Worm (Caenorhabditis elegans): ENCODE measurements around the gene Y38E10A.17.

Gene Y38E10A.17

DNA sequence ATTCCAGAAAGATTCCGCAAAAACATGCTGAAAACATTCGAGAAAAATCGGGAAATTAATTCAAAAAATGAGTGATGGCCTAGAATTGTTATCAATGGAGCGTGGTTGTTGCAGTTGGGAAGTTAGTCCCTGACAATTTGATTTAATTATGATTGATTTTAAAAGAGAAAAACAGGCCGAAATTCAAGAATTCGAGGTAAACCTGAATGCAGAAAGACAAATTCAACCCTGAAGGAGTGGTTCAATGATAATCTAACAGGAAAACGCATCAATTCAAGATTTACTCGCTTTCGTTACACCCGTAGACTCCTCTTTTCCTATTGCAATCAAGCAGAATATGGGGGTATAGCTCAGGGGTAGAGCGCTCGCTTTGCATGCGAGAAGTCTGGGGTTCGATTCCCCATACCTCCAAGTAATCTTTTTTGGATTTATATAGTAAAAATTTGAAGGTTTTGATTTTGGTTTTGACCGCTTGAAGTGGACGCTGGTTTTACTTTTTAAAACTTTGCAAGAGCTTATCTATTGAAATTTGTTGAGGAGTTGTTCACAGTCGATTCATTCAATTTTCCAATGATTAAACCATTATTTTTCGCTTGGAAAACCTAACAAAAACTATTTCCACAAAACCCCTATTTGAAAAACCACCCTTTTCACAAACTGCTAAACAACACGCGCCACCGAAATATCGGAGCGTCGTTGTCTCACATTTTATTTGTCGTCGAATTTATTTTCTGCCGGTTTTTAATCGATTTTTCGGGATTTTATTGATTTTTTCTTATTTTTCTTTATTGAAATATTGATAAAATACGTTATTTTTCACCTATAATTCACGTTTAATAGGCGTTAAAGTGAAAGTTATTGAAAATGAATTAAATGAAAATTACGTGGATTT is 43.6 kb upstream of the Y38E10A.17 start (continued):
- TF ChIP-seq tbx-2 (tag; optimal IDR thresholded peaks at IDR 0.05) (peak; percentile 85), efl-3 (GFP tag; optimal IDR thresholded peaks at IDR 0.05) (no peak), sox-4 (tag; optimal IDR thresholded peaks at IDR 0.05) (peak; percentile 42), hlh-17 (GFP tag; optimal IDR thresholded peaks at IDR 0.05; ENCODE audit: borderline replicate concordance) (no peak), mef-2 (tag; optimal IDR thresholded peaks at IDR 0.05) (no peak), grh-1 (GFP tag; IDR thresholded peaks at IDR 0.05) (0 out of 2 replicates have a peak, but pooled peaks have one; percentile 36), elt-3 (tag; optimal IDR thresholded peaks at IDR 0.05) (peak in 3 of 6 experiments; percentile 17 to 47 (median 40)), irx-1 (tag; optimal IDR thresholded peaks at IDR 0.05) (peak; percentile 88), lir-3 (tag; optimal IDR thresholded peaks at IDR 0.05; ENCODE audit: poor library complexity) (peak; percentile 92), nhr-47 (tag; optimal IDR thresholded peaks at IDR 0.05) (peak; percentile 89), lsy-2 (tag; optimal IDR thresholded peaks at IDR 0.05) (peak; percentile 78 to 89), mep-1 (tag; optimal IDR thresholded peaks at IDR 0.05) (peak; percentile 94), unc-86 (tag; optimal IDR thresholded peaks at IDR 0.05) (peak; percentile 42), aly-2 (tag; optimal IDR thresholded peaks at IDR 0.05) (peak; percentile 14), snu-23 (GFP tag; optimal IDR thresholded peaks at IDR 0.05) (peak; percentile 88), fos-1 (tag; optimal IDR thresholded peaks at IDR 0.05) (peak; percentile 68), nhr-11 (tag; optimal IDR thresholded peaks at IDR 0.05) (peak; percentile 57), fkh-10 (GFP tag; optimal IDR thresholded peaks at IDR 0.05) (no peak), ces-1 (GFP tag; optimal IDR thresholded peaks at IDR 0.05) (no peak), pax-3 (tag; optimal IDR thresholded peaks at IDR 0.05) (peak; percentile 74), nhr-12 (tag; optimal IDR thresholded peaks at IDR 0.05) (no peak), ztf-11 (tag; optimal IDR thresholded peaks at IDR 0.05) (peak in 1 of 2 experiments; percentile 76), lin-35 (GFP tag; optimal IDR thresholded peaks at IDR 0.05) (peak; percentile 85 to 92), unc-98 (GFP tag; IDR thresholded peaks at IDR 0.05) (peak; percentile 75), sptf-1 (tag; optimal IDR thresholded peaks at IDR 0.05) (no peak), F16B12.6 (tag; optimal IDR thresholded peaks at IDR 0.05) (peak; percentile 43), unc-62 (GFP tag; optimal IDR thresholded peaks at IDR 0.05) (no peak), nhr-28 (tag; optimal IDR thresholded peaks at IDR 0.05) (no peak), ceh-88 (GFP tag; IDR thresholded peaks at IDR 0.05) (no peak), nhr-90 (tag; optimal IDR thresholded peaks at IDR 0.05; ENCODE audit: poor library complexity) (peak; percentile 90), nhr-71 (tag; optimal IDR thresholded peaks at IDR 0.05) (peak; percentile 88), skn-1 (tag; optimal IDR thresholded peaks at IDR 0.05) (peak; percentile 77), isw-1 (GFP tag; IDR thresholded peaks at IDR 0.05) (peak; percentile 69), unc-30 (tag; optimal IDR thresholded peaks at IDR 0.05) (no peak), lin-13 (GFP tag; optimal IDR thresholded peaks at IDR 0.05) (peak; percentile 80), nhr-76 (tag; optimal IDR thresholded peaks at IDR 0.05) (no peak), alr-1 (tag; optimal IDR thresholded peaks at IDR 0.05; ENCODE audit: borderline replicate concordance) (no peak), ets-5 (GFP tag; IDR thresholded peaks at IDR 0.05) (no peak), nhr-237 (tag; optimal IDR thresholded peaks at IDR 0.05) (peak; percentile 61), xbp-1 (tag; optimal IDR thresholded peaks at IDR 0.05) (peak; percentile 79), mab-9 (GFP tag; IDR thresholded peaks at IDR 0.05) (no peak), nhr-77 (tag; optimal IDR thresholded peaks at IDR 0.05) (peak; percentile 26), elt-2 (tag; optimal IDR thresholded peaks at IDR 0.05) (peak; percentile 49), rnt-1 (tag; optimal IDR thresholded peaks at IDR 0.05) (peak; percentile 98), C16A3.4 (tag; optimal IDR thresholded peaks at IDR 0.05) (peak; percentile 80), nhr-19 (GFP tag; conservative IDR thresholded peaks at IDR 0.05) (peak; percentile 79), lin-39 (tag; optimal IDR thresholded peaks at IDR 0.05) (peak; percentile 40), ceh-63 (GFP tag; optimal IDR thresholded peaks at IDR 0.05) (no peak), pag-3 (tag; optimal IDR thresholded peaks at IDR 0.05; ENCODE audit: borderline replicate concordance, insufficient read depth) (no peak), C34B4.2 (tag; optimal IDR thresholded peaks at IDR 0.05) (no peak)
